In the genomic region with DNA sequence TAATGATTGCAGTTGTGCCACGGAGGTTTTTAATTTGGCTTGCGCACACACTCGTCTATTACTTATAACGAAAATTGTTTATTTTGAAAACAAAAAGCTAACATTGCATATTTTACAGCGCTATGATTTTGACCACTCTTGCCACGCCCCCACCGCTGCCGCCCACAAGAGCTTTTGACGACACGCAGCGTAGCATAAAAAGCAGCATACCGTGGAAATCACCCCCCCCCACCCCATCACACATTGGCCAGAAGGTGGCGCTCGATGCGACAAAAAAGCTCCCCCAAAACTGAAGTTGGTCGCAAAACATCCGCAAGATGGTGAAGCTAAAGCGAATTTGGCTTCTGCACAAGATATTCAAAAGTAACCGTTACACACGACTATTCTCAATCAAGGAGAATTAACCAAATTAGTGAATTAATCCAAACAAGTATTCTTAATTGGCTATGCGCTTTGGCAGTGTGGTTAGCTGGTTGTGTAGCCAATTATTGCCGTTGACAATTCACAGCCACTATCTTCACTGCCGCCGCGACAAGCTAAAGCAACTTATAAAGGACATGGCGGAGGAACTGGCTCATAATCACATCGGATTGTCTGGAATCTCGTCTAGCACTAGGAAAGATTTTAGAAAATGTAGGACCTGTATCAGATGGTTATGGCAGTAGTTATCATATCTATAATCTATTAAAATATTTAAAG, we compare ENCODE assay signal across 1 fruit fly cellular context.
TF ChIP-seq lines count a peak whose summit lies in the region.

No protein-coding gene starts in this region.

TF ChIP-seq in whole organism, embryonic, 481 proteins besides CTCF, POLR2A, EP300 and RAD21 (continued from another document and continues in another):
- TF ChIP-seq CG17612 (GFP tag; IDR thresholded peaks at IDR 0.05; lab: Robert Waterston, UW): peak; percentile 64; the same call in 1 of the 2 replicates
- peak; percentile 43; the same call in 1 of the 3 replicates for TF ChIP-seq Opbp (GFP tag; IDR thresholded peaks at IDR 0.05; lab: Robert Waterston, UW; ENCODE audit: partially characterized antibody)
- TF ChIP-seq Med (GFP tag; lab: Kevin White, UChicago): peak; percentile 94
- peak; percentile 42 for TF ChIP-seq pzg (GFP tag; optimal IDR thresholded peaks at IDR 0.05; lab: Kevin White, UChicago)
- TF ChIP-seq h (optimal IDR thresholded peaks at IDR 0.05; lab: Kevin White, UChicago): no peak
- no peak for TF ChIP-seq Sox100B (GFP tag; optimal IDR thresholded peaks at IDR 0.05; lab: Kevin White, UChicago)
- TF ChIP-seq gce (GFP tag; IDR thresholded peaks at IDR 0.05; lab: Robert Waterston, UW): peak; percentile 41; the same call in 1 of the 3 replicates
- TF ChIP-seq gro (GFP tag; optimal IDR thresholded peaks at IDR 0.05; lab: Kevin White, UChicago): peak; percentile 60
- peak; percentile 45 for TF ChIP-seq CG7839 (tag; optimal IDR thresholded peaks at IDR 0.05; lab: Kevin White, UChicago)
- TF ChIP-seq Adf1 (GFP tag; IDR thresholded peaks at IDR 0.05; lab: Robert Waterston, UW): peak; percentile 32; the same call in 1 of the 2 replicates
- no peak for TF ChIP-seq HLH4C (GFP tag; IDR thresholded peaks at IDR 0.05; lab: Robert Waterston, UW; ENCODE audit: partially characterized antibody)
- TF ChIP-seq CoRest (tag; optimal IDR thresholded peaks at IDR 0.05; lab: Kevin White, UChicago): peak; percentile 33
- TF ChIP-seq Ptx1 (GFP tag; IDR thresholded peaks at IDR 0.05; lab: Robert Waterston, UW): peak; percentile 59
- TF ChIP-seq CG3726 (GFP tag; IDR thresholded peaks at IDR 0.05; lab: Robert Waterston, UW): no peak
- peak; percentile 29; the same call in 1 of the 2 replicates for TF ChIP-seq nerfin-2 (GFP tag; IDR thresholded peaks at IDR 0.05; lab: Robert Waterston, UW; ENCODE audit: partially characterized antibody)
- peak; percentile 45; the same call in 1 of the 3 replicates for TF ChIP-seq ase (GFP tag; IDR thresholded peaks at IDR 0.05; lab: Robert Waterston, UW)
- TF ChIP-seq CG8924 (tag; optimal IDR thresholded peaks at IDR 0.05; lab: Kevin White, UChicago): no peak
- peak; percentile 39; the same call in 1 of the 2 replicates for TF ChIP-seq sob (GFP tag; IDR thresholded peaks at IDR 0.05; lab: Robert Waterston, UW)
- no peak for TF ChIP-seq pb (GFP tag; optimal IDR thresholded peaks at IDR 0.05; lab: Kevin White, UChicago)
- peak; percentile 43 for TF ChIP-seq CG15269 (tag; optimal IDR thresholded peaks at IDR 0.05; lab: Kevin White, UChicago)
- TF ChIP-seq Optix (GFP tag; IDR thresholded peaks at IDR 0.05; lab: Robert Waterston, UW): peak; percentile 47; the same call in 1 of the 3 replicates
- peak; percentile 8 for TF ChIP-seq CG10147 (GFP tag; optimal IDR thresholded peaks at IDR 0.05; lab: Kevin White, UChicago)
- 0 out of 3 replicates have a peak, but pooled peaks have one; percentile 40 for TF ChIP-seq sr (GFP tag; IDR thresholded peaks at IDR 0.05; lab: Robert Waterston, UW)
- TF ChIP-seq hbn (GFP tag; IDR thresholded peaks at IDR 0.05; lab: Robert Waterston, UW; ENCODE audit: partially characterized antibody): 0 out of 2 replicates have a peak, but pooled peaks have one; percentile 17
- peak; percentile 40; the same call in 1 of the 2 replicates for TF ChIP-seq tna (GFP tag; IDR thresholded peaks at IDR 0.05; lab: Robert Waterston, UW; ENCODE audit: partially characterized antibody)
- TF ChIP-seq CG14441 (GFP tag; IDR thresholded peaks at IDR 0.05; lab: Robert Waterston, UW): peak; percentile 45
- no peak for TF ChIP-seq wdn (GFP tag; IDR thresholded peaks at IDR 0.05; lab: Robert Waterston, UW)
- TF ChIP-seq E2f1 (GFP tag; IDR thresholded peaks at IDR 0.05; lab: Robert Waterston, UW): 0 out of 2 replicates have a peak, but pooled peaks have one; percentile 28
- TF ChIP-seq MTF-1 (GFP tag; optimal IDR thresholded peaks at IDR 0.05; lab: Kevin White, UChicago; ENCODE audit: borderline replicate concordance): peak; percentile 17
- peak; percentile 65 for TF ChIP-seq Fer1 (GFP tag; optimal IDR thresholded peaks at IDR 0.05; lab: Kevin White, UChicago)
- TF ChIP-seq CG31365 (tag; optimal IDR thresholded peaks at IDR 0.05; lab: Kevin White, UChicago): peak; percentile 31
- peak; percentile 98 for TF ChIP-seq crol (GFP tag; IDR thresholded peaks at IDR 0.05; lab: Robert Waterston, UW)
- no peak for TF ChIP-seq cato (GFP tag; optimal IDR thresholded peaks at IDR 0.05; lab: Kevin White, UChicago; ENCODE audit: borderline replicate concordance)
- TF ChIP-seq HHEX (GFP tag; optimal IDR thresholded peaks at IDR 0.05; lab: Kevin White, UChicago): peak; percentile 28
- peak; percentile 93 for TF ChIP-seq Ets65A (GFP tag; lab: Kevin White, UChicago)
- peak in 1 of 2 experiments; percentile 11 for TF ChIP-seq bsh (GFP tag; optimal IDR thresholded peaks at IDR 0.05; lab: Kevin White, UChicago)
- TF ChIP-seq ftz-f1 (GFP tag; optimal IDR thresholded peaks at IDR 0.05; lab: Kevin White, UChicago): peak; percentile 63
- peak; percentile 81 for TF ChIP-seq B-H2 (GFP tag; optimal IDR thresholded peaks at IDR 0.05; lab: Kevin White, UChicago)
- peak; percentile 4 for TF ChIP-seq CG18262 (tag; optimal IDR thresholded peaks at IDR 0.05; lab: Kevin White, UChicago)
- TF ChIP-seq tin (GFP tag; optimal IDR thresholded peaks at IDR 0.05; lab: Kevin White, UChicago): peak; percentile 52
- TF ChIP-seq peb (GFP tag; IDR thresholded peaks at IDR 0.05; lab: Robert Waterston, UW): 0 out of 2 replicates have a peak, but pooled peaks have one; percentile 31
- peak; percentile 62 for TF ChIP-seq ERR (GFP tag; optimal IDR thresholded peaks at IDR 0.05; lab: Kevin White, UChicago)
- peak; percentile 38; the same call in 1 of the 2 replicates for TF ChIP-seq CG5953 (GFP tag; IDR thresholded peaks at IDR 0.05; lab: Robert Waterston, UW)
- TF ChIP-seq CG30431 (GFP tag; optimal IDR thresholded peaks at IDR 0.05; lab: Kevin White, UChicago): no peak
- peak; percentile 6 for TF ChIP-seq CG17385 (GFP tag; optimal IDR thresholded peaks at IDR 0.05; lab: Kevin White, UChicago)
- TF ChIP-seq chm (GFP tag; IDR thresholded peaks at IDR 0.05; lab: Robert Waterston, UW): 0 out of 2 replicates have a peak, but pooled peaks have one; percentile 59
- peak; percentile 13 to 19 for TF ChIP-seq Pdp1 (GFP tag; optimal IDR thresholded peaks at IDR 0.05; lab: Kevin White, UChicago)
- peak; percentile 15 for TF ChIP-seq HLHmδ (GFP tag; optimal IDR thresholded peaks at IDR 0.05; lab: Kevin White, UChicago)
- peak; percentile 16 for TF ChIP-seq Max (GFP tag; optimal IDR thresholded peaks at IDR 0.05; lab: Kevin White, UChicago)
- peak; percentile 28 for TF ChIP-seq Ets97D (GFP tag; optimal IDR thresholded peaks at IDR 0.05; lab: Kevin White, UChicago)
- peak; percentile 6 for TF ChIP-seq CG10543 (GFP tag; optimal IDR thresholded peaks at IDR 0.05; lab: Kevin White, UChicago)
- TF ChIP-seq CG4730 (GFP tag; IDR thresholded peaks at IDR 0.05; lab: Robert Waterston, UW): 0 out of 2 replicates have a peak, but pooled peaks have one; percentile 18
- peak; percentile 66 for TF ChIP-seq sd (tag; optimal IDR thresholded peaks at IDR 0.05; lab: Kevin White, UChicago)
- 0 out of 2 replicates have a peak, but pooled peaks have one; percentile 17 for TF ChIP-seq H2.0 (GFP tag; IDR thresholded peaks at IDR 0.05; lab: Robert Waterston, UW)
- TF ChIP-seq CG2199 (GFP tag; IDR thresholded peaks at IDR 0.05; lab: Robert Waterston, UW): peak; percentile 90; the same call in 2 of the 3 replicates
- TF ChIP-seq Lhr (GFP tag; optimal IDR thresholded peaks at IDR 0.05; lab: Kevin White, UChicago): peak; percentile 63
- peak; percentile 33; the same call in 1 of the 2 replicates for TF ChIP-seq lmd (GFP tag; IDR thresholded peaks at IDR 0.05; lab: Robert Waterston, UW)
- peak; percentile 21 for TF ChIP-seq bab2 (GFP tag; optimal IDR thresholded peaks at IDR 0.05; lab: Kevin White, UChicago)
- peak; percentile 93 for TF ChIP-seq CG3065 (GFP tag; optimal IDR thresholded peaks at IDR 0.05; lab: Kevin White, UChicago)
- no peak for TF ChIP-seq CG18764 (GFP tag; optimal IDR thresholded peaks at IDR 0.05; lab: Kevin White, UChicago)
- no peak for TF ChIP-seq CG15479 (GFP tag; optimal IDR thresholded peaks at IDR 0.05; lab: Kevin White, UChicago)
- peak; percentile 8 for TF ChIP-seq CG10209 (GFP tag; optimal IDR thresholded peaks at IDR 0.05; lab: Kevin White, UChicago)
- TF ChIP-seq Usf (GFP tag; optimal IDR thresholded peaks at IDR 0.05; lab: Kevin White, UChicago): no peak
- TF ChIP-seq CrebB (tag; optimal IDR thresholded peaks at IDR 0.05; lab: Kevin White, UChicago): peak; percentile 3
- TF ChIP-seq Six4 (GFP tag; optimal IDR thresholded peaks at IDR 0.05; lab: Kevin White, UChicago): peak; percentile 33
- TF ChIP-seq otp (GFP tag; IDR thresholded peaks at IDR 0.05; lab: Robert Waterston, UW): peak; percentile 51; the same call in 2 of the 3 replicates
- TF ChIP-seq org-1 (GFP tag; optimal IDR thresholded peaks at IDR 0.05; lab: Kevin White, UChicago): peak; percentile 15
- no peak for TF ChIP-seq pros (GFP tag; optimal IDR thresholded peaks at IDR 0.05; lab: Kevin White, UChicago)
- TF ChIP-seq Awh (GFP tag; IDR thresholded peaks at IDR 0.05; lab: Robert Waterston, UW): 0 out of 2 replicates have a peak, but pooled peaks have one; percentile 16
- no peak for TF ChIP-seq BEAF-32 (GFP tag; optimal IDR thresholded peaks at IDR 0.05; lab: Kevin White, UChicago)
- peak; percentile 64 for TF ChIP-seq Antp (GFP tag; optimal IDR thresholded peaks at IDR 0.05; lab: Kevin White, UChicago)
- peak; percentile 64 for TF ChIP-seq CG11247 (GFP tag; IDR thresholded peaks at IDR 0.05; lab: Robert Waterston, UW)
- TF ChIP-seq pan (optimal IDR thresholded peaks at IDR 0.05; lab: Kevin White, UChicago): no peak
- TF ChIP-seq pan (GFP tag; optimal IDR thresholded peaks at IDR 0.05 in 1 of 2, IDR thresholded peaks at IDR 0.05 in 1 of 2): peak in 1 of 2 experiments; percentile 34
- peak; percentile 36 for TF ChIP-seq Dp (GFP tag; optimal IDR thresholded peaks at IDR 0.05; lab: Kevin White, UChicago)
- TF ChIP-seq NfI (GFP tag; optimal IDR thresholded peaks at IDR 0.05; lab: Kevin White, UChicago): peak; percentile 48
- peak; percentile 43; the same call in 1 of the 3 replicates for TF ChIP-seq tgo (GFP tag; IDR thresholded peaks at IDR 0.05; lab: Robert Waterston, UW)
- peak; percentile 6 for TF ChIP-seq CG2678 (tag; optimal IDR thresholded peaks at IDR 0.05; lab: Kevin White, UChicago)
- TF ChIP-seq Bgb (GFP tag; IDR thresholded peaks at IDR 0.05; lab: Robert Waterston, UW; ENCODE audit: partially characterized antibody): peak; percentile 56; the same call in 1 of the 2 replicates
- TF ChIP-seq HmgZ (tag; optimal IDR thresholded peaks at IDR 0.05; lab: Kevin White, UChicago): peak; percentile 74
- peak; percentile 27 for TF ChIP-seq CG12155 (GFP tag; optimal IDR thresholded peaks at IDR 0.05; lab: Kevin White, UChicago)
- peak; percentile 77; the same call in 2 of the 3 replicates for TF ChIP-seq Dbx (GFP tag; IDR thresholded peaks at IDR 0.05; lab: Robert Waterston, UW)
- TF ChIP-seq CG17361 (GFP tag; IDR thresholded peaks at IDR 0.05; lab: Robert Waterston, UW): no peak
- TF ChIP-seq hb (GFP tag; IDR thresholded peaks at IDR 0.05; lab: Robert Waterston, UW; ENCODE audit: partially characterized antibody): no peak
- no peak for TF ChIP-seq CG12299 (tag; optimal IDR thresholded peaks at IDR 0.05; lab: Kevin White, UChicago)
- peak; percentile 18 for TF ChIP-seq CG13624 (GFP tag; optimal IDR thresholded peaks at IDR 0.05; lab: Kevin White, UChicago)
- TF ChIP-seq CG9817 (tag; optimal IDR thresholded peaks at IDR 0.05; lab: Kevin White, UChicago): no peak
- TF ChIP-seq Side (GFP tag; optimal IDR thresholded peaks at IDR 0.05; lab: Kevin White, UChicago): peak; percentile 63
- peak; percentile 14 for TF ChIP-seq gfzf (GFP tag; optimal IDR thresholded peaks at IDR 0.05; lab: Kevin White, UChicago)
- TF ChIP-seq mam (GFP tag; optimal IDR thresholded peaks at IDR 0.05; lab: Kevin White, UChicago): peak; percentile 3
- peak; percentile 63; the same call in 1 of the 2 replicates for TF ChIP-seq stc (GFP tag; IDR thresholded peaks at IDR 0.05; lab: Robert Waterston, UW)
- peak; percentile 51 for TF ChIP-seq Meics (GFP tag; optimal IDR thresholded peaks at IDR 0.05; lab: Kevin White, UChicago)
- no peak for TF ChIP-seq CG34376 (GFP tag; optimal IDR thresholded peaks at IDR 0.05; lab: Kevin White, UChicago)
- peak; percentile 44; the same call in 1 of the 2 replicates for TF ChIP-seq CG42726 (GFP tag; IDR thresholded peaks at IDR 0.05; lab: Robert Waterston, UW; ENCODE audit: partially characterized antibody)
- TF ChIP-seq CG6175 (GFP tag; IDR thresholded peaks at IDR 0.05; lab: Robert Waterston, UW): 0 out of 3 replicates have a peak, but pooled peaks have one; percentile 26
- peak; percentile 55 for TF ChIP-seq CG12769 (tag; optimal IDR thresholded peaks at IDR 0.05; lab: Kevin White, UChicago)
- TF ChIP-seq CG11456 (GFP tag; IDR thresholded peaks at IDR 0.05; lab: Robert Waterston, UW): peak; percentile 83
- TF ChIP-seq CG13287 (GFP tag; IDR thresholded peaks at IDR 0.05; lab: Robert Waterston, UW; ENCODE audit: partially characterized antibody): peak; percentile 33; the same call in 1 of the 2 replicates
- 0 out of 3 replicates have a peak, but pooled peaks have one; percentile 35 for TF ChIP-seq Aef1 (GFP tag; IDR thresholded peaks at IDR 0.05; lab: Robert Waterston, UW)
- TF ChIP-seq zfh1 (GFP tag; IDR thresholded peaks at IDR 0.05; lab: Robert Waterston, UW): 0 out of 3 replicates have a peak, but pooled peaks have one; percentile 55
- 0 out of 2 replicates have a peak, but pooled peaks have one; percentile 38 for TF ChIP-seq ato (GFP tag; IDR thresholded peaks at IDR 0.05; lab: Robert Waterston, UW; ENCODE audit: partially characterized antibody)
- peak; percentile 53 for TF ChIP-seq CG18599 (GFP tag; optimal IDR thresholded peaks at IDR 0.05; lab: Kevin White, UChicago)
- TF ChIP-seq CG7987 (GFP tag; optimal IDR thresholded peaks at IDR 0.05; lab: Kevin White, UChicago): peak; percentile 78
- TF ChIP-seq CG15514 (GFP tag; optimal IDR thresholded peaks at IDR 0.05; lab: Kevin White, UChicago): peak; percentile 57
- no peak for TF ChIP-seq CG11723 (GFP tag; optimal IDR thresholded peaks at IDR 0.05; lab: Kevin White, UChicago)
- peak; percentile 52 for TF ChIP-seq Dip2 (GFP tag; IDR thresholded peaks at IDR 0.05; lab: Robert Waterston, UW)
- no peak for TF ChIP-seq CG8290 (GFP tag; optimal IDR thresholded peaks at IDR 0.05; lab: Kevin White, UChicago)
- peak in 1 of 2 experiments; percentile 70 for TF ChIP-seq CG8290 (tag; optimal IDR thresholded peaks at IDR 0.05; lab: Kevin White, UChicago)
- no peak for TF ChIP-seq schlank (tag; optimal IDR thresholded peaks at IDR 0.05; lab: Kevin White, UChicago)
- no peak for TF ChIP-seq CG4360 (GFP tag; IDR thresholded peaks at IDR 0.05; lab: Robert Waterston, UW)
- TF ChIP-seq pum (GFP tag; optimal IDR thresholded peaks at IDR 0.05; lab: Kevin White, UChicago): no peak
- peak; percentile 10 for TF ChIP-seq CG2120 (GFP tag; optimal IDR thresholded peaks at IDR 0.05; lab: Kevin White, UChicago)
- TF ChIP-seq phol (tag; optimal IDR thresholded peaks at IDR 0.05; lab: Kevin White, UChicago): peak; percentile 0
